Worm (Caenorhabditis elegans) whole organism, early embryonic: ENCODE measurements around the gene K10D2.5.

Experiments
- B0310.2 ChIP-seq: sonication (generic microtip); optimal IDR thresholded peaks from 2 replicates; lab custom pipeline; 2016; ENCODE audit warnings: mild to moderate bottlenecking, missing genetic modification characterization, missing compliant biosample characterization
- F13C5.2 ChIP-seq: sonication (generic microtip); optimal IDR thresholded peaks from 2 replicates; lab custom pipeline; 2017; ENCODE audit warnings: mild to moderate bottlenecking, missing genetic modification characterization, inconsistent platforms, missing compliant biosample characterization
- aly-1 ChIP-seq: sonication (generic microtip); optimal IDR thresholded peaks from 2 replicates; lab custom pipeline; 2016; ENCODE audit warnings: missing genetic modification characterization, missing compliant biosample characterization
- ama-1 ChIP-seq: fragments of 150-350 bp; optimal IDR thresholded peaks from 2 replicates; lab custom pipeline; 2014
- ceh-13 ChIP-seq: fragments of 200-800 bp; sonication (Bioruptor generic); optimal IDR thresholded peaks from 2 replicates; lab custom pipeline; 2018; ENCODE audit warnings: mild to moderate bottlenecking, missing genetic modification characterization, missing compliant biosample characterization
- ceh-36 ChIP-seq: sonication (generic microtip); optimal IDR thresholded peaks from 2 replicates; lab custom pipeline; 2016; ENCODE audit warnings: missing genetic modification characterization, inconsistent platforms, missing compliant biosample characterization
- ets-7 ChIP-seq: sonication (generic microtip); optimal IDR thresholded peaks from 2 replicates; lab custom pipeline; 2016; ENCODE audit warnings: missing genotype, missing genetic modification characterization, missing compliant biosample characterization
- flt-1 ChIP-seq: fragments of 200-800 bp; sonication (Bioruptor generic); IDR thresholded peaks from 2 replicates; pipeline ENCODE4 v1.3.6; 2022; ENCODE audit warnings: missing genetic modification characterization, missing compliant biosample characterization
- hmbx-1 ChIP-seq: sonication (generic microtip); optimal IDR thresholded peaks from 2 replicates; lab custom pipeline; 2016; ENCODE audit warnings: mild to moderate bottlenecking, missing genetic modification characterization, missing compliant biosample characterization
- hmg-4 ChIP-seq: fragments of 200-800 bp; sonication (Bioruptor generic); optimal IDR thresholded peaks from 2 replicates; lab custom pipeline; 2018; ENCODE audit warnings: mild to moderate bottlenecking, missing genetic modification characterization, missing compliant biosample characterization
- hnd-1 ChIP-seq: sonication (generic microtip); optimal IDR thresholded peaks from 2 replicates; lab custom pipeline; 2016; ENCODE audit warnings: missing genetic modification characterization, missing compliant biosample characterization
- pes-1 ChIP-seq: fragments of 200-800 bp; sonication (Bioruptor generic); IDR thresholded peaks from 2 replicates; pipeline ENCODE4 v1.3.6; 2022; ENCODE audit warnings: missing genetic modification reagents, missing genetic modification characterization, missing compliant biosample characterization
- scrt-1 ChIP-seq: fragments of 200-800 bp; sonication (Bioruptor generic); IDR thresholded peaks from 2 replicates; pipeline ENCODE4 v1.3.6; 2022; ENCODE audit warnings: missing genetic modification characterization, missing compliant biosample characterization
- sea-1 ChIP-seq: fragments of 200-800 bp; sonication (Bioruptor generic); conservative IDR thresholded peaks from 2 replicates; pipeline ENCODE4 v1.3.6; 2022; ENCODE audit warnings: missing genetic modification characterization, missing compliant biosample characterization
- tbx-11 ChIP-seq: fragments of 200-800 bp; sonication (Bioruptor generic); IDR thresholded peaks from 2 replicates; pipeline ENCODE4 v1.3.6; 2022; ENCODE audit warnings: missing genetic modification characterization, missing compliant biosample characterization
- tbx-37 ChIP-seq: fragments of 200-800 bp; sonication (Bioruptor generic); conservative IDR thresholded peaks from 2 replicates; pipeline ENCODE4 v1.3.6; 2022; ENCODE audit warnings: missing genetic modification reagents, missing genetic modification characterization, missing compliant biosample characterization
- tra-4 ChIP-seq: sonication (generic microtip); optimal IDR thresholded peaks from 2 replicates; lab custom pipeline; 2017; ENCODE audit warnings: missing genetic modification characterization, missing compliant biosample characterization

The K10D2.5 gene

ce11 chrIII:5193266-5193665 lies 20.7 kb downstream of the K10D2.5 start:
- TF ChIP-seq ceh-36 (no peak), sea-1 (no peak), ceh-13 (GFP tag; lab: Kevin White, UChicago) (no peak), tbx-37 (no peak), hnd-1 (no peak), scrt-1 (no peak), hmg-4 (GFP tag; lab: Kevin White, UChicago) (no peak), tra-4 (tag; lab: Kevin White, UChicago) (no peak)

- TF ChIP-seq tra-4 (tag; lab: Kevin White, UChicago) (no peak), scrt-1 (no peak), tbx-37 (no peak), hnd-1 (no peak), tbx-11 (GFP tag; lab: Robert Waterston, UW) (no peak), flt-1 (no peak), aly-1 (tag; lab: Kevin White, UChicago) (no peak), F13C5.2 (no peak), B0310.2 (tag; lab: Kevin White, UChicago) (no peak), ets-7 (no peak), sea-1 (no peak), hmg-4 (GFP tag; lab: Kevin White, UChicago) (no peak), ceh-36 (no peak), pes-1 (GFP tag; lab: Robert Waterston, UW) (no peak), hmbx-1 (tag; lab: Kevin White, UChicago) (no peak), ceh-13 (GFP tag; lab: Kevin White, UChicago) (no peak), ama-1 (lab: Kevin White, UChicago) (no peak)
Observed at ce11 chrIII:5195690-5196089, 23.2 kb downstream of the K10D2.5 start, which contains the start of gene moc-6. TSS of gene moc-6 (plus strand) at chrIII:5195990.

- TF ChIP-seq ets-7, result no peak
- no peak for TF ChIP-seq tra-4 (tag; lab: Kevin White, UChicago)
- no peak for TF ChIP-seq F13C5.2
- TF ChIP-seq flt-1, result no peak
- no peak for TF ChIP-seq aly-1 (tag; lab: Kevin White, UChicago)
- TF ChIP-seq tbx-11 (GFP tag; lab: Robert Waterston, UW), result no peak
- TF ChIP-seq hmg-4 (GFP tag; lab: Kevin White, UChicago), result no peak
- TF ChIP-seq ceh-36, result no peak
- TF ChIP-seq ceh-13 (GFP tag; lab: Kevin White, UChicago), result no peak
- no peak for TF ChIP-seq tbx-37
- TF ChIP-seq hnd-1, result no peak
Observed at ce11 chrIII:5196298-5197045, 24.0 kb downstream of the K10D2.5 start.

- TF ChIP-seq ceh-13 (GFP tag; lab: Kevin White, UChicago) (no peak), ama-1 (lab: Kevin White, UChicago) (no peak), scrt-1 (no peak), pes-1 (GFP tag; lab: Robert Waterston, UW) (no peak), flt-1 (no peak)
Observed at ce11 chrIII:5199577-5199976, 27.1 kb downstream of the K10D2.5 start, which contains the start of gene emb-8. TSS of gene emb-8 (minus strand) at chrIII:5199677.

ce11 chrIII:5200349-5200748 lies 27.8 kb downstream of the K10D2.5 start:
- TF ChIP-seq scrt-1 (no peak), tra-4 (tag; lab: Kevin White, UChicago) (no peak), aly-1 (tag; lab: Kevin White, UChicago) (no peak), hnd-1 (no peak), ets-7 (no peak), sea-1 (no peak), ceh-36 (no peak), hmg-4 (GFP tag; lab: Kevin White, UChicago) (no peak), tbx-11 (GFP tag; lab: Robert Waterston, UW) (no peak), B0310.2 (tag; lab: Kevin White, UChicago) (no peak), F13C5.2 (no peak), ceh-13 (GFP tag; lab: Kevin White, UChicago) (no peak), pes-1 (GFP tag; lab: Robert Waterston, UW) (no peak), flt-1 (no peak), tbx-37 (no peak)

ce11 chrIII:5201267-5201666 lies 28.7 kb downstream of the K10D2.5 start:
- TF ChIP-seq aly-1 (tag; lab: Kevin White, UChicago), result no peak
- TF ChIP-seq flt-1, result no peak
- no peak for TF ChIP-seq ama-1 (lab: Kevin White, UChicago)
- TF ChIP-seq hmbx-1 (tag; lab: Kevin White, UChicago), result no peak
- TF ChIP-seq pes-1 (GFP tag; lab: Robert Waterston, UW), result no peak
- no peak for TF ChIP-seq tbx-11 (GFP tag; lab: Robert Waterston, UW)
- no peak for TF ChIP-seq scrt-1
- TF ChIP-seq B0310.2 (tag; lab: Kevin White, UChicago), result no peak
- no peak for TF ChIP-seq hmg-4 (GFP tag; lab: Kevin White, UChicago)

- TF ChIP-seq pes-1 (GFP tag; lab: Robert Waterston, UW) (no peak), ama-1 (lab: Kevin White, UChicago) (no peak), ceh-36 (no peak), ets-7 (no peak)
Observed at ce11 chrIII:5202641-5203040, 30.1 kb downstream of the K10D2.5 start.

- TF ChIP-seq tra-4 (tag; lab: Kevin White, UChicago) (no peak), sea-1 (no peak), pes-1 (GFP tag; lab: Robert Waterston, UW) (no peak), flt-1 (no peak), ceh-13 (GFP tag; lab: Kevin White, UChicago) (no peak), hmg-4 (GFP tag; lab: Kevin White, UChicago) (no peak), F13C5.2 (no peak), ceh-36 (no peak), B0310.2 (tag; lab: Kevin White, UChicago) (no peak), tbx-11 (GFP tag; lab: Robert Waterston, UW) (no peak), hmbx-1 (tag; lab: Kevin White, UChicago) (no peak), ets-7 (no peak), aly-1 (tag; lab: Kevin White, UChicago) (no peak), hnd-1 (no peak), ama-1 (lab: Kevin White, UChicago) (no peak)
Observed at ce11 chrIII:5203310-5203709, 30.8 kb downstream of the K10D2.5 start.
